Fruit fly (Drosophila melanogaster): ENCODE data around the gene CG11857.

Gene CG11857

dm6 chr3R:25258628-25259240 is at the start of gene CG11857 (continued):
- TF ChIP-seq CG1621 (tag; optimal IDR thresholded peaks at IDR 0.05) (peak; percentile 93), ss (GFP tag; optimal IDR thresholded peaks at IDR 0.05) (peak in 1 of 2 experiments; percentile 91), Smox (GFP tag; optimal IDR thresholded peaks at IDR 0.05) (peak; percentile 97), esn (GFP tag; optimal IDR thresholded peaks at IDR 0.05) (peak; percentile 98), dsx (GFP tag; optimal IDR thresholded peaks at IDR 0.05; ENCODE audit: poor library complexity, severe bottlenecking) (peak; percentile 91), CG9139 (GFP tag; optimal IDR thresholded peaks at IDR 0.05) (no peak), cyc (GFP tag; optimal IDR thresholded peaks at IDR 0.05) (peak; percentile 97), Blimp-1 (GFP tag; optimal IDR thresholded peaks at IDR 0.05) (peak; percentile 86)

dm6 chr3R:25209207-25209606 is 49.5 kb upstream of the CG11857 start:
- no peak for TF ChIP-seq Hr39 (GFP tag; optimal IDR thresholded peaks at IDR 0.05)
- peak; percentile 88 for TF ChIP-seq svp (GFP tag)
- no peak for TF ChIP-seq vri (GFP tag; optimal IDR thresholded peaks at IDR 0.05)
- no peak for TF ChIP-seq CG6792 (GFP tag; optimal IDR thresholded peaks at IDR 0.05)
- no peak for TF ChIP-seq Ets96B (tag; optimal IDR thresholded peaks at IDR 0.05)

dm6 chr3R:25215123-25215522 is 43.6 kb upstream of the CG11857 start, which contains the start of gene Saysd1:
Saysd1 (minus strand) TSS chr3R:25215188.
- TF ChIP-seq Eip78C (GFP tag): no peak
- TF ChIP-seq Met (GFP tag; optimal IDR thresholded peaks at IDR 0.05): no peak
- TF ChIP-seq net (GFP tag; optimal IDR thresholded peaks at IDR 0.05): no peak
- no peak for TF ChIP-seq Blimp-1 (GFP tag; optimal IDR thresholded peaks at IDR 0.05)
- TF ChIP-seq OdsH (GFP tag; optimal IDR thresholded peaks at IDR 0.05): no peak
- no peak for TF ChIP-seq CG6276 (GFP tag; optimal IDR thresholded peaks at IDR 0.05)
- no peak for TF ChIP-seq Eip75B (GFP tag; optimal IDR thresholded peaks at IDR 0.05)
- TF ChIP-seq CG8119 (GFP tag; IDR thresholded peaks at IDR 0.05): no peak
- peak; percentile 97 for TF ChIP-seq fkh (GFP tag; optimal IDR thresholded peaks at IDR 0.05)
- TF ChIP-seq pdm3 (GFP tag; optimal IDR thresholded peaks at IDR 0.05): no peak
- no peak for TF ChIP-seq Hr39 (GFP tag; optimal IDR thresholded peaks at IDR 0.05)
- no peak for TF ChIP-seq eg (GFP tag; IDR thresholded peaks at IDR 0.05)
- TF ChIP-seq vri (GFP tag; optimal IDR thresholded peaks at IDR 0.05): peak; percentile 60
- peak; percentile 44 for TF ChIP-seq cyc (GFP tag; optimal IDR thresholded peaks at IDR 0.05)
- no peak for TF ChIP-seq ss (GFP tag; optimal IDR thresholded peaks at IDR 0.05)
- no peak for TF ChIP-seq CG6163 (GFP tag; IDR thresholded peaks at IDR 0.05)
- no peak for TF ChIP-seq spab (GFP tag; optimal IDR thresholded peaks at IDR 0.05)
- TF ChIP-seq CG8632 (GFP tag; optimal IDR thresholded peaks at IDR 0.05): no peak
- no peak for TF ChIP-seq Eip93F (GFP tag; optimal IDR thresholded peaks at IDR 0.05)
- peak; percentile 53 for TF ChIP-seq CG3919 (GFP tag; optimal IDR thresholded peaks at IDR 0.05)
- TF ChIP-seq fd59A (GFP tag; optimal IDR thresholded peaks at IDR 0.05): no peak
- TF ChIP-seq esn (GFP tag; optimal IDR thresholded peaks at IDR 0.05): peak; percentile 28
- TF ChIP-seq achi (GFP tag; optimal IDR thresholded peaks at IDR 0.05): peak; percentile 50
- TF ChIP-seq dsx (GFP tag; optimal IDR thresholded peaks at IDR 0.05; ENCODE audit: poor library complexity, severe bottlenecking): peak; percentile 33
- no peak for TF ChIP-seq CG11294 (GFP tag; IDR thresholded peaks at IDR 0.05)
- no peak for TF ChIP-seq CG9139 (GFP tag; optimal IDR thresholded peaks at IDR 0.05)
- no peak for TF ChIP-seq CG16779 (tag; optimal IDR thresholded peaks at IDR 0.05)
- no peak for TF ChIP-seq CG10669 (GFP tag; optimal IDR thresholded peaks at IDR 0.05)

dm6 chr3R:25215997-25216396 is 42.7 kb upstream of the CG11857 start, which contains the start of gene CG31106:
CG31106 (plus strand) TSS chr3R:25216297.
- TF ChIP-seq net (GFP tag; optimal IDR thresholded peaks at IDR 0.05) (no peak), CG9139 (GFP tag; optimal IDR thresholded peaks at IDR 0.05) (no peak), CG16779 (tag; optimal IDR thresholded peaks at IDR 0.05) (no peak), fd85E (GFP tag; optimal IDR thresholded peaks at IDR 0.05) (no peak), pdm3 (GFP tag; optimal IDR thresholded peaks at IDR 0.05) (no peak), achi (GFP tag; optimal IDR thresholded peaks at IDR 0.05) (no peak)

All from whole organism, prepupa.